Worm (Caenorhabditis elegans) whole organism, mixed stage, embryonic: ENCODE results near the gene mob-1.
A peak's percentile ranks its signal among the peaks of the same experiment; 100 is the strongest.

ENCODE experiments used
- ceh-83 ChIP-seq: fragments of 200-800 bp; sonication (Bioruptor generic); optimal IDR thresholded peaks from 2 replicates; lab custom pipeline; 2018; ENCODE audit warnings: mild to moderate bottlenecking, missing genetic modification characterization, missing compliant biosample characterization
- elt-3 ChIP-seq: fragments of 150-350 bp; optimal IDR thresholded peaks from 2 replicates; lab custom pipeline; 2014; ENCODE audit warnings: missing biosample characterization, missing genetic modification characterization
- lsy-2 ChIP-seq: fragments of 150-350 bp; optimal IDR thresholded peaks from 2 replicates; lab custom pipeline; 2014; ENCODE audit warnings: missing biosample characterization, missing genetic modification characterization
- mep-1 ChIP-seq: fragments of 150-350 bp; optimal IDR thresholded peaks from 2 replicates; lab custom pipeline; 2017; ENCODE audit warnings: missing biosample characterization, missing genetic modification reagents, missing genetic modification characterization, inconsistent platforms
- nhr-2 ChIP-seq: fragments of 150-350 bp; optimal IDR thresholded peaks from 2 replicates; lab custom pipeline; 2014; ENCODE audit warnings: missing biosample characterization, missing genetic modification characterization
- nhr-237 ChIP-seq: fragments of 150-350 bp; optimal IDR thresholded peaks from 2 replicates; lab custom pipeline; 2014; ENCODE audit warnings: missing biosample characterization, missing genetic modification characterization
- nhr-76 ChIP-seq: sonication (generic microtip); optimal IDR thresholded peaks from 2 replicates; lab custom pipeline; 2017; ENCODE audit warnings: missing biosample characterization, missing genetic modification characterization
- snpc-4 ChIP-seq: fragments of 150-350 bp; optimal IDR thresholded peaks from 2 replicates; lab custom pipeline; 2014; ENCODE audit warnings: missing biosample characterization, missing genetic modification characterization
- unc-120 ChIP-seq: sonication (generic microtip); optimal IDR thresholded peaks from 2 replicates; lab custom pipeline; 2017; ENCODE audit warnings: missing genetic modification characterization, missing compliant biosample characterization; ENCODE audit not compliant: poor library complexity, severe bottlenecking
- unc-39 ChIP-seq: fragments of 150-350 bp; optimal IDR thresholded peaks from 2 replicates; lab custom pipeline; 2014; ENCODE audit warnings: missing biosample characterization, missing genetic modification characterization
- unc-62 ChIP-seq: fragments of 150-350 bp; optimal IDR thresholded peaks from 2 replicates; lab custom pipeline; 2014; ENCODE audit warnings: missing biosample characterization, missing genetic modification reagents, missing genetic modification characterization

DNA sequence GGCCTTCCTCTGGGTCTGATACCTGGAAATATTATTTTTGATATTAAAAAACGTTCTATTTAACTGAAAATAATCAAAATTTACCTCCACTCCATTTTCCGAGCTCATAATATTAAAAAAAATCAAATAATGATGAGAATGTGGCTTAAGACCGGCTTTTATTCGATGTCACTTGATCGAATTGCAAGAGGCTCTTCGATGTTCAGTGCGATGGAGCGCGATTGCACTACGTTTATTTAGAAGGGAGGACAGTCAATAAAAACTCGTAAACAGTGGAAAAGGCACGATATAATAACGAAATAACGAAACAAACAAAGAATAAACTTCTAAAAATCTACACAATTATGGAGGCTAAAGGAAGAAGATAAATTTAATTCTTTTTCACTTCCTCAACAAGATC is 5.6 kb upstream of the mob-1 start, which contains the start of gene tag-30:
- TF ChIP-seq nhr-2 (tag; lab: Kevin White, UChicago) (no peak), nhr-76 (tag; lab: Kevin White, UChicago) (no peak), mep-1 (tag; lab: Kevin White, UChicago) (peak; percentile 60), elt-3 (tag; lab: Kevin White, UChicago) (no peak), unc-62 (GFP tag; lab: Kevin White, UChicago) (no peak), lsy-2 (peak; percentile 2), unc-39 (no peak), snpc-4 (no peak), nhr-237 (tag; lab: Kevin White, UChicago) (no peak), ceh-83 (GFP tag; lab: Kevin White, UChicago) (no peak), unc-120 (tag; lab: Kevin White, UChicago) (no peak)
